Worm (Caenorhabditis elegans) whole organism, L1 larva: ENCODE results near the gene add-1.

Experiments
- fkh-10 ChIP-seq: sonication (generic microtip); optimal IDR thresholded peaks from 2 replicates; lab custom pipeline; 2017; ENCODE audit warnings: missing biosample characterization, missing genetic modification reagents, missing genetic modification characterization
- lin-15B ChIP-seq: fragments of 150-350 bp; sonication (generic microtip); optimal IDR thresholded peaks from 3 replicates; lab custom pipeline; 2014; ENCODE audit warnings: missing biosample characterization, missing genetic modification characterization
- lir-3 ChIP-seq: sonication (generic microtip); optimal IDR thresholded peaks from 2 replicates; lab custom pipeline; 2016; ENCODE audit warnings: mild to moderate bottlenecking, missing genetic modification characterization, moderate library complexity, missing compliant biosample characterization; ENCODE audit not compliant: poor library complexity
- mdl-1 ChIP-seq, 2 experiments: fragments of 150-350 bp; optimal IDR thresholded peaks; 2 replicates each; lab custom pipeline; 2014 to 2017; ENCODE audit warnings: missing biosample characterization in 2 of 2, missing genetic modification characterization in 2 of 2, inconsistent platforms in 1 of 2
- nhr-77 ChIP-seq: fragments of 150-350 bp; optimal IDR thresholded peaks from 2 replicates; lab custom pipeline; 2014; ENCODE audit warnings: missing biosample characterization, missing genetic modification characterization
- skn-1 ChIP-seq: fragments of 150-350 bp; optimal IDR thresholded peaks from 2 replicates; lab custom pipeline; 2014; ENCODE audit warnings: missing biosample characterization, missing genetic modification characterization
- snu-23 ChIP-seq: sonication (generic microtip); optimal IDR thresholded peaks from 2 replicates; lab custom pipeline; 2016; ENCODE audit warnings: missing genetic modification characterization, missing compliant biosample characterization

ce11 chrX:4865798-4866197, 6.0 kb upstream of the add-1 start, which contains the start of gene ntc-1:
- TF ChIP-seq lir-3: no peak
- TF ChIP-seq fkh-10 (GFP tag; lab: Kevin White, UChicago): no peak
- TF ChIP-seq nhr-77: no peak
- TF ChIP-seq lin-15B (tag; lab: Kevin White, UChicago): no peak
- TF ChIP-seq skn-1 (tag; lab: Kevin White, UChicago): no peak
- TF ChIP-seq snu-23 (GFP tag; lab: Kevin White, UChicago): no peak
- TF ChIP-seq mdl-1 (tag; optimal IDR thresholded peaks at IDR 0.05; lab: Kevin White, UChicago): no peak
